Fruit fly (Drosophila melanogaster) whole organism, embryonic: ENCODE results near the gene Sptz.

Experiments
- B-H1 ChIP-seq: fragments of 200-800 bp; sonication (Bioruptor generic); IDR thresholded peaks from 3 replicates; pipeline ENCODE4 v1.3.6; 2022; ENCODE audit warnings: missing biosample characterization, missing genetic modification characterization
- CG11456 ChIP-seq: fragments of 200-800 bp; sonication (Bioruptor generic); IDR thresholded peaks from 3 replicates; pipeline ENCODE4 v1.3.6; 2022; ENCODE audit warnings: missing biosample characterization, missing genetic modification characterization
- CG12219 ChIP-seq: fragments of 200-800 bp; sonication (Bioruptor generic); optimal IDR thresholded peaks from 3 replicates; lab custom pipeline; 2018; ENCODE audit warnings: missing biosample characterization, mild to moderate bottlenecking, missing genetic modification characterization
- CG12236 ChIP-seq: fragments of 200-800 bp; sonication (Bioruptor generic); optimal IDR thresholded peaks from 2 replicates; lab custom pipeline; 2016; ENCODE audit warnings: missing biosample characterization, missing genetic modification characterization
- CG15011 ChIP-seq: fragments of 200-800 bp; sonication (Bioruptor generic); optimal IDR thresholded peaks from 3 replicates; lab custom pipeline; 2018; ENCODE audit warnings: missing biosample characterization, mild to moderate bottlenecking, missing genetic modification characterization
- CG15514 ChIP-seq: fragments of 200-800 bp; sonication (Bioruptor generic); optimal IDR thresholded peaks from 3 replicates; lab custom pipeline; 2017; ENCODE audit warnings: missing biosample characterization, missing genetic modification characterization, mild to moderate bottlenecking, moderate library complexity, missing genetic modification reagents
- CG17829 ChIP-seq: fragments of 200-800 bp; optimal IDR thresholded peaks from 2 replicates; lab custom pipeline; 2019; ENCODE audit warnings: missing biosample characterization, mild to moderate bottlenecking, missing genetic modification characterization, moderate library complexity
- CG2199 ChIP-seq: fragments of 200-800 bp; sonication (Bioruptor generic); IDR thresholded peaks from 3 replicates; pipeline ENCODE4 v1.3.6; 2022; ENCODE audit warnings: missing biosample characterization, missing genetic modification characterization
- CG2889 ChIP-seq: fragments of 200-800 bp; sonication (Bioruptor generic); IDR thresholded peaks from 3 replicates; pipeline ENCODE4 v1.3.6; 2022; ENCODE audit warnings: missing biosample characterization, missing genetic modification characterization
- CG4328 ChIP-seq: fragments of 200-800 bp; sonication (Bioruptor generic); optimal IDR thresholded peaks from 3 replicates; lab custom pipeline; 2017; ENCODE audit warnings: missing biosample characterization, missing genetic modification reagents, missing genetic modification characterization
- CG8290 ChIP-seq, 3 experiments: fragments of 200-800 bp; sonication (Bioruptor generic); optimal IDR thresholded peaks; 2 replicates each; lab custom pipeline; 2016 to 2019; ENCODE audit warnings: missing biosample characterization in 3 of 3, missing genetic modification characterization in 3 of 3, mild to moderate bottlenecking in 2 of 3, moderate library complexity in 1 of 3
- CTCF ChIP-seq: fragments of 200-800 bp; sonication (Bioruptor generic); optimal IDR thresholded peaks from 2 replicates; lab custom pipeline; 2017; ENCODE audit warnings: missing biosample characterization, mild to moderate bottlenecking, missing genetic modification characterization, moderate library complexity
- CoRest ChIP-seq: fragments of 200-800 bp; sonication (Bioruptor generic); optimal IDR thresholded peaks from 3 replicates; lab custom pipeline; 2018; ENCODE audit warnings: missing biosample characterization, mild to moderate bottlenecking, missing genetic modification characterization, moderate library complexity
- D19A ChIP-seq: fragments of 200-800 bp; optimal IDR thresholded peaks from 3 replicates; lab custom pipeline; 2019; ENCODE audit warnings: missing biosample characterization, mild to moderate bottlenecking, missing genetic modification characterization, moderate library complexity
- Dad ChIP-seq: fragments of 200-800 bp; sonication (Bioruptor generic); optimal IDR thresholded peaks from 3 replicates; lab custom pipeline; 2016; ENCODE audit warnings: missing biosample characterization, missing genetic modification characterization
- Dbx ChIP-seq: fragments of 200-800 bp; sonication (Bioruptor generic); IDR thresholded peaks from 3 replicates; pipeline ENCODE4 v1.3.6; 2022; ENCODE audit warnings: missing biosample characterization, missing genetic modification characterization
- Eip74EF ChIP-seq, 2 experiments: fragments of 200-800 bp in 1 of 2; fragments of >200 bp in 1 of 2; sonication (Bioruptor generic) in 1 of 2; optimal IDR thresholded peaks; 2 replicates each; lab custom pipeline; 2017 to 2019; ENCODE audit warnings: missing biosample characterization in 2 of 2, missing genetic modification characterization in 2 of 2, mild to moderate bottlenecking in 1 of 2, moderate library complexity in 1 of 2
- HLH4C ChIP-seq: fragments of 200-800 bp; sonication (Bioruptor generic); IDR thresholded peaks from 3 replicates; pipeline ENCODE4 v1.3.6; 2022; ENCODE audit warnings: missing biosample characterization, missing genetic modification characterization; ENCODE audit not compliant: partially characterized antibody
- Hmr ChIP-seq: fragments of 200-800 bp; sonication (Bioruptor generic); optimal IDR thresholded peaks from 3 replicates; lab custom pipeline; 2017; ENCODE audit warnings: mild to moderate bottlenecking, missing biosample characterization, missing genetic modification reagents, missing genetic modification characterization
- Hr39 ChIP-seq: fragments of >200 bp; optimal IDR thresholded peaks from 2 replicates; lab custom pipeline; 2017
- Kr ChIP-seq: fragments of 200-800 bp; sonication (Bioruptor generic); optimal IDR thresholded peaks from 2 replicates; lab custom pipeline; 2017; ENCODE audit warnings: missing biosample characterization, mild to moderate bottlenecking, missing genetic modification characterization
- MBD-R2 ChIP-seq: fragments of 200-800 bp; sonication (Bioruptor generic); IDR thresholded peaks from 2 replicates; pipeline ENCODE4 v1.3.6; 2022; ENCODE audit warnings: missing biosample characterization, missing genetic modification characterization
- Nf-YA ChIP-seq: fragments of 200-800 bp; sonication (Bioruptor generic); IDR thresholded peaks from 2 replicates; pipeline ENCODE4 v1.3.6; 2022; ENCODE audit warnings: missing biosample characterization, missing genetic modification characterization
- PHDP ChIP-seq: fragments of 200-800 bp; sonication (Bioruptor generic); optimal IDR thresholded peaks from 3 replicates; lab custom pipeline; 2018; ENCODE audit warnings: missing biosample characterization, mild to moderate bottlenecking, missing genetic modification characterization, moderate library complexity
- Taf1 ChIP-seq: fragments of 200-800 bp; sonication (Bioruptor generic); IDR thresholded peaks from 2 replicates; pipeline ENCODE4 v1.3.6; 2022; ENCODE audit warnings: missing biosample characterization, missing genetic modification characterization
- Xrp1 ChIP-seq: fragments of 200-800 bp; sonication (Bioruptor generic); IDR thresholded peaks from 2 replicates; pipeline ENCODE4 v1.3.6; 2022; ENCODE audit warnings: missing biosample characterization, missing genetic modification characterization
- abd-A ChIP-seq: fragments of 200-800 bp; sonication (Bioruptor generic); optimal IDR thresholded peaks from 3 replicates; lab custom pipeline; 2019; ENCODE audit warnings: missing biosample characterization, mild to moderate bottlenecking, missing genetic modification characterization, moderate library complexity
- aop ChIP-seq: fragments of 200-800 bp; sonication (Bioruptor generic); IDR thresholded peaks from 2 replicates; pipeline ENCODE4 v1.3.6; 2022; ENCODE audit warnings: missing biosample characterization, missing genetic modification characterization
- ash1 ChIP-seq: fragments of 200-800 bp; sonication (Bioruptor generic); optimal IDR thresholded peaks from 2 replicates; lab custom pipeline; 2018; ENCODE audit warnings: missing biosample characterization, mild to moderate bottlenecking, missing genetic modification characterization
- bcd ChIP-seq: fragments of 200-800 bp; sonication (Bioruptor generic); optimal IDR thresholded peaks from 2 replicates; lab custom pipeline; 2017; ENCODE audit warnings: missing biosample characterization, mild to moderate bottlenecking, missing genetic modification characterization
- chinmo ChIP-seq: fragments of 200-800 bp; sonication (Bioruptor generic); IDR thresholded peaks from 4 replicates; pipeline ENCODE4 v1.3.6; 2022; ENCODE audit warnings: missing biosample characterization, missing genetic modification characterization; ENCODE audit not compliant: partially characterized antibody
- crp ChIP-seq, 2 experiments: fragments of 200-800 bp; sonication (Bioruptor generic); optimal IDR thresholded peaks; 2 replicates in 1 of 2; 3 replicates in 1 of 2; lab custom pipeline; 2017; ENCODE audit warnings: missing biosample characterization in 2 of 2, missing genetic modification characterization in 2 of 2, mild to moderate bottlenecking in 1 of 2, moderate library complexity in 1 of 2
- disco-r ChIP-seq: fragments of 200-800 bp; sonication (Bioruptor generic); optimal IDR thresholded peaks from 2 replicates; lab custom pipeline; 2016; ENCODE audit warnings: missing biosample characterization, missing genetic modification characterization
- dm ChIP-seq: fragments of 200-800 bp; sonication (Bioruptor generic); optimal IDR thresholded peaks from 3 replicates; lab custom pipeline; 2016; ENCODE audit warnings: missing biosample characterization, missing genetic modification characterization
- eve ChIP-seq, 2 experiments: fragments of >200 bp; optimal IDR thresholded peaks; 2 replicates each; lab custom pipeline; 2017; ENCODE audit warnings: missing biosample characterization in 2 of 2, missing genetic modification characterization in 2 of 2
- eyg ChIP-seq: fragments of 200-800 bp; sonication (Bioruptor generic); optimal IDR thresholded peaks from 3 replicates; lab custom pipeline; 2016; ENCODE audit warnings: missing biosample characterization, missing genetic modification characterization
- h ChIP-seq: fragments of >200 bp; optimal IDR thresholded peaks from 2 replicates; lab custom pipeline; 2017
- hb ChIP-seq: fragments of 200-800 bp; sonication (Bioruptor generic); IDR thresholded peaks from 3 replicates; pipeline ENCODE4 v1.3.6; 2022; ENCODE audit warnings: missing biosample characterization, missing genetic modification characterization; ENCODE audit not compliant: partially characterized antibody
- insv ChIP-seq, 2 experiments: fragments of 200-800 bp; sonication (Bioruptor generic); optimal IDR thresholded peaks; 3 replicates each; lab custom pipeline; 2016 to 2018; ENCODE audit warnings: missing biosample characterization in 2 of 2, missing genetic modification characterization in 2 of 2
- jing ChIP-seq: fragments of 200-800 bp; sonication (Bioruptor generic); optimal IDR thresholded peaks from 2 replicates; lab custom pipeline; 2018; ENCODE audit warnings: missing biosample characterization, mild to moderate bottlenecking, missing genetic modification characterization
- kni ChIP-seq: fragments of 200-800 bp; sonication (Bioruptor generic); optimal IDR thresholded peaks from 3 replicates; lab custom pipeline; 2017; ENCODE audit warnings: mild to moderate bottlenecking, missing biosample characterization, missing genetic modification reagents, missing genetic modification characterization
- nau ChIP-seq: fragments of 200-800 bp; sonication (Bioruptor generic); optimal IDR thresholded peaks from 3 replicates; lab custom pipeline; 2017; ENCODE audit warnings: missing biosample characterization, mild to moderate bottlenecking, missing genetic modification characterization, missing genetic modification reagents
- nerfin-2 ChIP-seq: fragments of 200-800 bp; sonication (Bioruptor generic); IDR thresholded peaks from 2 replicates; pipeline ENCODE4 v1.3.6; 2022; ENCODE audit warnings: missing biosample characterization, missing genetic modification characterization; ENCODE audit not compliant: partially characterized antibody
- oc ChIP-seq: fragments of 200-800 bp; sonication (Bioruptor generic); optimal IDR thresholded peaks from 2 replicates; lab custom pipeline; 2018; ENCODE audit warnings: missing biosample characterization, mild to moderate bottlenecking, missing genetic modification characterization, moderate library complexity
- otp ChIP-seq: fragments of 200-800 bp; sonication (Bioruptor generic); IDR thresholded peaks from 3 replicates; pipeline ENCODE4, ENCODE4 v1.3.6; 2022; ENCODE audit warnings: missing biosample characterization, missing genetic modification characterization
- pb ChIP-seq: fragments of 200-800 bp; sonication (Bioruptor generic); optimal IDR thresholded peaks from 3 replicates; lab custom pipeline; 2016; ENCODE audit warnings: missing biosample characterization, missing genetic modification characterization
- pfk ChIP-seq: fragments of 200-800 bp; sonication (Bioruptor generic); optimal IDR thresholded peaks from 2 replicates; lab custom pipeline; 2018; ENCODE audit warnings: missing biosample characterization, mild to moderate bottlenecking, missing genetic modification characterization, moderate library complexity
- pum ChIP-seq: fragments of 200-800 bp; sonication (Bioruptor generic); optimal IDR thresholded peaks from 2 replicates; lab custom pipeline; 2016; ENCODE audit warnings: missing biosample characterization, missing genetic modification characterization
- sc ChIP-seq, 3 experiments: fragments of >200 bp in 2 of 3; fragments of 200-800 bp in 1 of 3; sonication (Bioruptor generic) in 1 of 3; optimal IDR thresholded peaks; 2 replicates in 2 of 3; 3 replicates in 1 of 3; lab custom pipeline; 2017; ENCODE audit warnings: mild to moderate bottlenecking in 1 of 3, missing biosample characterization in 1 of 3, missing genetic modification characterization in 1 of 3, missing genetic modification reagents in 1 of 3

Sptz gene

dm6 chr3R:11454210-11454904 lies 32.5 kb downstream of the Sptz start (continued):
- no peak for TF ChIP-seq hb (GFP tag; lab: Robert Waterston, UW)
- no peak for TF ChIP-seq eyg (GFP tag; lab: Kevin White, UChicago)
- TF ChIP-seq MBD-R2 (GFP tag; lab: Robert Waterston, UW), result peak; percentile 30; the same call in 1 of the 2 replicates
- TF ChIP-seq nau (GFP tag; lab: Kevin White, UChicago), result peak; percentile 31
- TF ChIP-seq kni (GFP tag; lab: Kevin White, UChicago), result no peak
- no peak for TF ChIP-seq dm (GFP tag; lab: Kevin White, UChicago)
- TF ChIP-seq B-H1 (GFP tag; lab: Robert Waterston, UW), result no peak; the same call in 2 of the 3 replicates
- TF ChIP-seq pfk (GFP tag; lab: Kevin White, UChicago), result no peak
- peak; percentile 49 for TF ChIP-seq CG15011
- TF ChIP-seq Taf1 (GFP tag; lab: Robert Waterston, UW), result no peak
- TF ChIP-seq CG17829, result no peak
- TF ChIP-seq crp (GFP tag; optimal IDR thresholded peaks at IDR 0.05; lab: Kevin White, UChicago), result peak in 1 of 2 experiments; percentile 4
- TF ChIP-seq jing (GFP tag; lab: Kevin White, UChicago), result no peak
- peak; percentile 29 for TF ChIP-seq CG12219 (GFP tag; lab: Kevin White, UChicago)
- TF ChIP-seq HLH4C (GFP tag; lab: Robert Waterston, UW), result no peak
- peak; percentile 81; the same call in 2 of the 3 replicates for TF ChIP-seq Dbx (GFP tag; lab: Robert Waterston, UW)
- TF ChIP-seq Eip74EF (GFP tag; optimal IDR thresholded peaks at IDR 0.05; lab: Kevin White, UChicago), result no peak
- no peak for TF ChIP-seq CG2889 (GFP tag; lab: Robert Waterston, UW)
- no peak for TF ChIP-seq h (lab: Kevin White, UChicago)
- TF ChIP-seq D19A (tag; lab: Kevin White, UChicago), result peak; percentile 15
- peak; percentile 80 for TF ChIP-seq CoRest
- TF ChIP-seq Nf-YA, result no peak
- no peak for TF ChIP-seq CG12236 (GFP tag; lab: Kevin White, UChicago)
- TF ChIP-seq PHDP (tag; lab: Kevin White, UChicago), result peak; percentile 63
- no peak for TF ChIP-seq oc
- no peak for TF ChIP-seq insv (GFP tag; optimal IDR thresholded peaks at IDR 0.05; lab: Kevin White, UChicago)
- no peak for TF ChIP-seq CTCF (GFP tag; lab: Kevin White, UChicago)
- peak; percentile 77 for TF ChIP-seq bcd (GFP tag; lab: Kevin White, UChicago)
- TF ChIP-seq nerfin-2 (GFP tag; lab: Robert Waterston, UW), result no peak
- TF ChIP-seq CG8290 (GFP tag; optimal IDR thresholded peaks at IDR 0.05; lab: Kevin White, UChicago), result no peak
- TF ChIP-seq CG8290 (tag; optimal IDR thresholded peaks at IDR 0.05; lab: Kevin White, UChicago), result no peak
- no peak for TF ChIP-seq disco-r
- TF ChIP-seq abd-A (tag; lab: Kevin White, UChicago), result no peak
- no peak for TF ChIP-seq CG4328 (GFP tag; lab: Kevin White, UChicago)
- TF ChIP-seq otp, result no peak
- TF ChIP-seq Dad (GFP tag; lab: Kevin White, UChicago), result no peak
- TF ChIP-seq ash1 (GFP tag; lab: Kevin White, UChicago), result no peak
- TF ChIP-seq Xrp1 (GFP tag; lab: Robert Waterston, UW), result 0 out of 2 replicates have a peak, but pooled peaks have one; percentile 27
- TF ChIP-seq aop (GFP tag; lab: Robert Waterston, UW), result no peak
- TF ChIP-seq sc (optimal IDR thresholded peaks at IDR 0.05; lab: Kevin White, UChicago), result no peak
- no peak for TF ChIP-seq sc (GFP tag; optimal IDR thresholded peaks at IDR 0.05; lab: Kevin White, UChicago)
- no peak for TF ChIP-seq Kr (GFP tag; lab: Kevin White, UChicago)
- no peak for TF ChIP-seq chinmo (GFP tag; lab: Robert Waterston, UW)
- TF ChIP-seq Hmr (GFP tag; lab: Kevin White, UChicago), result peak; percentile 77
- TF ChIP-seq pb (GFP tag; lab: Kevin White, UChicago), result peak; percentile 5
- no peak for TF ChIP-seq Hr39 (lab: Kevin White, UChicago)
- no peak for TF ChIP-seq CG2199 (GFP tag; lab: Robert Waterston, UW)
- peak; percentile 40 for TF ChIP-seq CG15514 (GFP tag; lab: Kevin White, UChicago)
- peak; percentile 29 for TF ChIP-seq pum
- no peak for TF ChIP-seq eve (GFP tag; optimal IDR thresholded peaks at IDR 0.05; lab: Kevin White, UChicago)
- TF ChIP-seq CG11456, result 0 out of 3 replicates have a peak, but pooled peaks have one; percentile 61
